Worm (Caenorhabditis elegans) whole organism, L3 larva: ENCODE data around the gene rsks-1.
A peak's percentile ranks its signal among the peaks of the same experiment; 100 is the strongest.

Experiments used
- aly-2 ChIP-seq: fragments of 150-350 bp; optimal IDR thresholded peaks from 2 replicates; lab custom pipeline; 2014; ENCODE audit warnings: missing biosample characterization, missing genetic modification characterization
- ama-1 ChIP-seq: fragments of 150-350 bp; optimal IDR thresholded peaks from 2 replicates; lab custom pipeline; 2018
- ceh-16 ChIP-seq: sonication (generic microtip); optimal IDR thresholded peaks from 2 replicates; lab custom pipeline; 2017; ENCODE audit warnings: missing biosample characterization, missing genetic modification characterization
- elt-2 ChIP-seq: sonication (generic microtip); optimal IDR thresholded peaks from 2 replicates; lab custom pipeline; 2016; ENCODE audit warnings: missing genetic modification reagents, mild to moderate bottlenecking, missing genetic modification characterization, missing compliant biosample characterization
- mdl-1 ChIP-seq: fragments of 150-350 bp; optimal IDR thresholded peaks from 2 replicates; lab custom pipeline; 2014; ENCODE audit warnings: missing biosample characterization, missing genetic modification characterization
- nfya-1 ChIP-seq: sonication (generic microtip); optimal IDR thresholded peaks from 2 replicates; lab custom pipeline; 2017; ENCODE audit warnings: missing genetic modification characterization, mild to moderate bottlenecking, missing compliant biosample characterization, antibody characterized with exemption, moderate library complexity; ENCODE audit not compliant: insufficient read depth
- nhr-12 ChIP-seq: fragments of 150-350 bp; optimal IDR thresholded peaks from 2 replicates; lab custom pipeline; 2014; ENCODE audit warnings: missing biosample characterization, missing genetic modification characterization
- nhr-76 ChIP-seq: fragments of 150-350 bp; sonication (generic microtip); optimal IDR thresholded peaks from 5 replicates; lab custom pipeline; 2014; ENCODE audit warnings: missing biosample characterization, missing genetic modification characterization
- nhr-77 ChIP-seq: fragments of 150-350 bp; optimal IDR thresholded peaks from 2 replicates; lab custom pipeline; 2014; ENCODE audit warnings: missing biosample characterization, missing genetic modification characterization
- ztf-11 ChIP-seq: fragments of 150-350 bp; optimal IDR thresholded peaks from 2 replicates; lab custom pipeline; 2014; ENCODE audit warnings: missing biosample characterization, missing genetic modification characterization

DNA sequence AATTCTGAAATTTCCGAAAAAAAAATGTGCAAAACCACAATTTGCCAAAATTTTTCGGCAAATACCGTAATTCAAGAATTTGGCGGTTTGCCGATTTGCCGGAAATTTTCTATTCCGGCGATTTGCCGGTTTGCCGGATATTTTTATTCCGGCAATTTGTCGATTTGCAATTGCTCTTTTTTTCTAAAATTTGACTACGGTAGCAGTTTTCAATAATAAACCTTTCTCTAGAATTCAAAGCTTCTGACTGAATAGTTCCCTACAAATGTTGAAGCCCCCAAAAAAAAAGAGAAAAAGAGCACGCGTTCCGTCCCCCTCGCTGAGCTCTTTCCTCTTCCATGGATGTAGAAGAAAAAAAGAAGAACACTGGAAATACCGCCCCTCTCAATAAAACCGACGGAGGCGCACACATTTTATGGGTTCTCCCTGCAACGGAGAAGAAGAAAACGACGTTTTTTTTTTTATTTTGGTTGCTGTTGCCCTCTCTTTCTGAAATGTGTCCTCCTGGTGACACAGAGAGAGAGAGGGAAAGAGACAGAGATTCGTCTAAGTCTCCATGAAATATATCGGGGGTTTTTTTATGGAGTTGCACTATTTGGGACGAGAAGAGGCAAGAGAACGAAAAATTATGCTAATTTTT, 43.9 kb upstream of the rsks-1 start:
- no peak for TF ChIP-seq nhr-12 (tag; lab: Kevin White, UChicago)
- no peak for TF ChIP-seq mdl-1 (tag; lab: Kevin White, UChicago)
- TF ChIP-seq nhr-77 (tag; lab: Kevin White, UChicago), result no peak
- no peak for TF ChIP-seq elt-2
- TF ChIP-seq ama-1, result no peak
- no peak for TF ChIP-seq nhr-76 (tag; lab: Kevin White, UChicago)
- no peak for TF ChIP-seq ztf-11 (tag; lab: Kevin White, UChicago)
- no peak for TF ChIP-seq aly-2 (tag; lab: Kevin White, UChicago)
- TF ChIP-seq ceh-16 (tag; lab: Kevin White, UChicago), result no peak
- peak; percentile 61 for TF ChIP-seq nfya-1 (tag; lab: Kevin White, UChicago)
